Fruit fly (Drosophila melanogaster) whole organism, embryonic: Measurements from ENCODE around the gene Spn88Ea.

Source experiments
- Aef1 ChIP-seq: fragments of 200-800 bp; sonication (Bioruptor generic); IDR thresholded peaks from 3 replicates; pipeline ENCODE4 v1.3.6; 2022; ENCODE audit warnings: missing biosample characterization, missing genetic modification characterization
- B-H2 ChIP-seq: fragments of 200-800 bp; sonication (Bioruptor generic); optimal IDR thresholded peaks from 2 replicates; lab custom pipeline; 2018; ENCODE audit warnings: missing biosample characterization, mild to moderate bottlenecking, missing genetic modification characterization
- BEAF-32 ChIP-seq: fragments of 200-800 bp; sonication (Bioruptor generic); optimal IDR thresholded peaks from 3 replicates; lab custom pipeline; 2017; ENCODE audit warnings: missing biosample characterization, missing genetic modification characterization, mild to moderate bottlenecking, moderate library complexity, missing genetic modification reagents
- Bgb ChIP-seq: fragments of 200-800 bp; sonication (Bioruptor generic); IDR thresholded peaks from 2 replicates; pipeline ENCODE4 v1.3.6; 2022; ENCODE audit warnings: missing biosample characterization, missing genetic modification characterization; ENCODE audit not compliant: partially characterized antibody
- CG10209 ChIP-seq: fragments of 200-800 bp; sonication (Bioruptor generic); optimal IDR thresholded peaks from 3 replicates; lab custom pipeline; 2017; ENCODE audit warnings: missing biosample characterization, mild to moderate bottlenecking, missing genetic modification characterization, missing genetic modification reagents
- CG10321 ChIP-seq: fragments of 200-800 bp; sonication (Bioruptor generic); IDR thresholded peaks from 2 replicates; pipeline ENCODE4 v1.3.6; 2022; ENCODE audit warnings: missing biosample characterization, missing genetic modification characterization
- CG10543 ChIP-seq: fragments of 200-800 bp; sonication (Bioruptor generic); optimal IDR thresholded peaks from 3 replicates; lab custom pipeline; 2017; ENCODE audit warnings: missing biosample characterization, mild to moderate bottlenecking, missing genetic modification characterization, moderate library complexity
- CG11456 ChIP-seq: fragments of 200-800 bp; sonication (Bioruptor generic); IDR thresholded peaks from 3 replicates; pipeline ENCODE4 v1.3.6; 2022; ENCODE audit warnings: missing biosample characterization, missing genetic modification characterization
- CG12155 ChIP-seq: fragments of 200-800 bp; sonication (Bioruptor generic); optimal IDR thresholded peaks from 3 replicates; lab custom pipeline; 2016; ENCODE audit warnings: missing biosample characterization, missing genetic modification characterization
- CG12659 ChIP-seq: fragments of 200-800 bp; sonication (Bioruptor generic); optimal IDR thresholded peaks from 3 replicates; lab custom pipeline; 2017; ENCODE audit warnings: mild to moderate bottlenecking, missing biosample characterization, missing genetic modification reagents, missing genetic modification characterization
- CG12769 ChIP-seq: fragments of 200-800 bp; sonication (Bioruptor generic); optimal IDR thresholded peaks from 2 replicates; lab custom pipeline; 2019; ENCODE audit warnings: missing biosample characterization, mild to moderate bottlenecking, missing genetic modification characterization, moderate library complexity
- CG13287 ChIP-seq: fragments of 200-800 bp; sonication (Bioruptor generic); IDR thresholded peaks from 2 replicates; pipeline ENCODE4 v1.3.6; 2022; ENCODE audit warnings: missing biosample characterization, missing genetic modification characterization; ENCODE audit not compliant: partially characterized antibody
- CG13894 ChIP-seq: fragments of 200-800 bp; sonication (Bioruptor generic); optimal IDR thresholded peaks from 3 replicates; lab custom pipeline; 2018; ENCODE audit warnings: missing biosample characterization, mild to moderate bottlenecking, missing genetic modification characterization, moderate library complexity
- CG14014 ChIP-seq: fragments of 200-800 bp; sonication (Bioruptor generic); IDR thresholded peaks from 2 replicates; pipeline ENCODE4 v1.3.6; 2022; ENCODE audit warnings: missing biosample characterization, missing genetic modification characterization
- CG14050 ChIP-seq: fragments of 200-800 bp; sonication (Bioruptor generic); IDR thresholded peaks from 3 replicates; pipeline ENCODE4 v1.3.6; 2022; ENCODE audit warnings: missing biosample characterization, missing genetic modification characterization
- CG1529 ChIP-seq: fragments of 200-800 bp; sonication (Bioruptor generic); optimal IDR thresholded peaks from 3 replicates; lab custom pipeline; 2018; ENCODE audit warnings: missing biosample characterization, missing genetic modification characterization
- CG15479 ChIP-seq: fragments of 200-800 bp; sonication (Bioruptor generic); optimal IDR thresholded peaks from 3 replicates; lab custom pipeline; 2019; ENCODE audit warnings: missing biosample characterization, mild to moderate bottlenecking, missing genetic modification characterization, moderate library complexity
- CG15601 ChIP-seq: fragments of 200-800 bp; sonication (Bioruptor generic); optimal IDR thresholded peaks from 3 replicates; lab custom pipeline; 2019; ENCODE audit warnings: missing biosample characterization, mild to moderate bottlenecking, missing genetic modification characterization, moderate library complexity
- CG16863 ChIP-seq: fragments of 200-800 bp; sonication (Bioruptor generic); optimal IDR thresholded peaks from 3 replicates; lab custom pipeline; 2016; ENCODE audit warnings: missing biosample characterization, missing genetic modification characterization
- CG17912 ChIP-seq: fragments of 200-800 bp; sonication (Bioruptor generic); optimal IDR thresholded peaks from 2 replicates; lab custom pipeline; 2018; ENCODE audit warnings: missing biosample characterization, mild to moderate bottlenecking, missing genetic modification characterization
- CG1832 ChIP-seq: fragments of 200-800 bp; sonication (Bioruptor generic); optimal IDR thresholded peaks from 2 replicates; lab custom pipeline; 2017; ENCODE audit warnings: missing biosample characterization, mild to moderate bottlenecking, missing genetic modification characterization, inconsistent platforms
- CG30020 ChIP-seq: fragments of 200-800 bp; optimal IDR thresholded peaks from 2 replicates; lab custom pipeline; 2019; ENCODE audit warnings: missing biosample characterization, mild to moderate bottlenecking, missing genetic modification characterization, moderate library complexity
- CG31388 ChIP-seq: fragments of 200-800 bp; sonication (Bioruptor generic); optimal IDR thresholded peaks from 2 replicates; lab custom pipeline; 2016; ENCODE audit warnings: missing biosample characterization, missing genetic modification characterization
- CG6175 ChIP-seq: fragments of 200-800 bp; sonication (Bioruptor generic); IDR thresholded peaks from 3 replicates; pipeline ENCODE4 v1.3.6; 2022; ENCODE audit warnings: missing biosample characterization, missing genetic modification characterization
- CG6791 ChIP-seq: fragments of 200-800 bp; sonication (Bioruptor generic); IDR thresholded peaks from 3 replicates; pipeline ENCODE4 v1.3.6; 2022; ENCODE audit warnings: missing biosample characterization, missing genetic modification characterization; ENCODE audit not compliant: partially characterized antibody
- CG9609 ChIP-seq: fragments of 200-800 bp; sonication (Bioruptor generic); optimal IDR thresholded peaks from 3 replicates; lab custom pipeline; 2016; ENCODE audit warnings: missing biosample characterization, missing genetic modification characterization
- CG9932 ChIP-seq: fragments of 200-800 bp; sonication (Bioruptor generic); IDR thresholded peaks from 2 replicates; pipeline ENCODE4 v1.3.6; 2022; ENCODE audit warnings: missing biosample characterization, missing genetic modification characterization
- CTCF ChIP-seq: fragments of 200-800 bp; sonication (Bioruptor generic); optimal IDR thresholded peaks from 2 replicates; lab custom pipeline; 2017; ENCODE audit warnings: missing biosample characterization, mild to moderate bottlenecking, missing genetic modification characterization, moderate library complexity
- Dll ChIP-seq: fragments of 200-800 bp; sonication (Bioruptor generic); IDR thresholded peaks from 4 replicates; pipeline ENCODE4 v1.3.6; 2022; ENCODE audit warnings: missing biosample characterization, missing genetic modification characterization; ENCODE audit not compliant: partially characterized antibody
- Eip74EF ChIP-seq, 2 experiments: fragments of 200-800 bp in 1 of 2; fragments of >200 bp in 1 of 2; sonication (Bioruptor generic) in 1 of 2; optimal IDR thresholded peaks; 2 replicates each; lab custom pipeline; 2017 to 2019; ENCODE audit warnings: missing biosample characterization in 2 of 2, missing genetic modification characterization in 2 of 2, mild to moderate bottlenecking in 1 of 2, moderate library complexity in 1 of 2
- Ets65A ChIP-seq: fragments of 200-800 bp; sonication (Bioruptor generic); peaks from one replicate; lab custom pipeline; 2016; ENCODE audit warnings: missing biosample characterization, missing genetic modification characterization
- Hand ChIP-seq: fragments of 200-800 bp; sonication (Bioruptor generic); optimal IDR thresholded peaks from 2 replicates; lab custom pipeline; 2017; ENCODE audit warnings: mild to moderate bottlenecking, missing biosample characterization, missing genetic modification reagents, missing genetic modification characterization
- Hey ChIP-seq: fragments of 200-800 bp; sonication (Bioruptor generic); optimal IDR thresholded peaks from 3 replicates; lab custom pipeline; 2018; ENCODE audit warnings: missing biosample characterization, mild to moderate bottlenecking, missing genetic modification characterization
- Hmx ChIP-seq: fragments of 200-800 bp; sonication (Bioruptor generic); optimal IDR thresholded peaks from 2 replicates; lab custom pipeline; 2016; ENCODE audit warnings: missing biosample characterization, missing genetic modification characterization
- Med ChIP-seq: fragments of 200-800 bp; sonication (Bioruptor generic); peaks from one replicate; lab custom pipeline; 2016; ENCODE audit warnings: missing biosample characterization, missing genetic modification characterization, mild to moderate bottlenecking, inconsistent platforms, moderate library complexity
- Ptx1 ChIP-seq: fragments of 200-800 bp; sonication (Bioruptor generic); IDR thresholded peaks from 2 replicates; pipeline ENCODE4 v1.3.6; 2022; ENCODE audit warnings: missing biosample characterization, missing genetic modification characterization
- Xrp1 ChIP-seq: fragments of 200-800 bp; sonication (Bioruptor generic); IDR thresholded peaks from 2 replicates; pipeline ENCODE4 v1.3.6; 2022; ENCODE audit warnings: missing biosample characterization, missing genetic modification characterization
- aop ChIP-seq: fragments of 200-800 bp; sonication (Bioruptor generic); IDR thresholded peaks from 2 replicates; pipeline ENCODE4 v1.3.6; 2022; ENCODE audit warnings: missing biosample characterization, missing genetic modification characterization
- bab2 ChIP-seq: fragments of 200-800 bp; sonication (Bioruptor generic); optimal IDR thresholded peaks from 2 replicates; lab custom pipeline; 2016; ENCODE audit warnings: missing biosample characterization, missing genetic modification characterization
- bbx ChIP-seq: fragments of 200-800 bp; sonication (Bioruptor generic); IDR thresholded peaks from 2 replicates; pipeline ENCODE4 v1.3.6; 2022; ENCODE audit warnings: missing biosample characterization, missing genetic modification characterization; ENCODE audit not compliant: partially characterized antibody
- danr ChIP-seq: fragments of 200-800 bp; sonication (Bioruptor generic); IDR thresholded peaks from 2 replicates; pipeline ENCODE4 v1.3.6; 2022; ENCODE audit warnings: missing biosample characterization, missing genetic modification characterization
- dati ChIP-seq: fragments of 200-800 bp; sonication (Bioruptor generic); IDR thresholded peaks from 2 replicates; pipeline ENCODE4 v1.3.6; 2022; ENCODE audit warnings: missing biosample characterization, missing genetic modification characterization
- dmrt11E ChIP-seq: fragments of 200-800 bp; sonication (Bioruptor generic); optimal IDR thresholded peaks from 3 replicates; lab custom pipeline; 2018; ENCODE audit warnings: missing biosample characterization, mild to moderate bottlenecking, missing genetic modification characterization, moderate library complexity
- hkb ChIP-seq, 2 experiments: fragments of 200-800 bp in 1 of 2; fragments of >200 bp in 1 of 2; sonication (Bioruptor generic) in 1 of 2; IDR thresholded peaks in 1 of 2; optimal IDR thresholded peaks in 1 of 2; 2 replicates each; pipeline versions ENCODE4 v1.3.6 to Lab custom; 2017 to 2022; ENCODE audit warnings: missing biosample characterization in 1 of 2, missing genetic modification characterization in 1 of 2
- kah ChIP-seq: fragments of 200-800 bp; sonication (Bioruptor generic); optimal IDR thresholded peaks from 2 replicates; lab custom pipeline; 2018; ENCODE audit warnings: missing biosample characterization, mild to moderate bottlenecking, missing genetic modification characterization
- nmo ChIP-seq: fragments of 200-800 bp; sonication (Bioruptor generic); optimal IDR thresholded peaks from 2 replicates; lab custom pipeline; 2018; ENCODE audit warnings: missing biosample characterization, mild to moderate bottlenecking, missing genetic modification characterization, moderate library complexity
- sob ChIP-seq: fragments of 200-800 bp; sonication (Bioruptor generic); IDR thresholded peaks from 2 replicates; pipeline ENCODE4 v1.3.6; 2022; ENCODE audit warnings: missing biosample characterization, missing genetic modification characterization
- sqz ChIP-seq: fragments of 200-800 bp; sonication (Bioruptor generic); optimal IDR thresholded peaks from 3 replicates; lab custom pipeline; 2018; ENCODE audit warnings: missing biosample characterization, mild to moderate bottlenecking, missing genetic modification characterization
- wor ChIP-seq: fragments of 200-800 bp; sonication (Bioruptor generic); IDR thresholded peaks from 2 replicates; pipeline ENCODE4 v1.3.6; 2022; ENCODE audit warnings: missing biosample characterization, missing genetic modification characterization
- zen2 ChIP-seq: fragments of 200-800 bp; sonication (Bioruptor generic); IDR thresholded peaks from 3 replicates; pipeline ENCODE4 v1.3.6; 2022; ENCODE audit warnings: missing biosample characterization, missing genetic modification characterization; ENCODE audit not compliant: partially characterized antibody

The Spn88Ea gene

DNA sequence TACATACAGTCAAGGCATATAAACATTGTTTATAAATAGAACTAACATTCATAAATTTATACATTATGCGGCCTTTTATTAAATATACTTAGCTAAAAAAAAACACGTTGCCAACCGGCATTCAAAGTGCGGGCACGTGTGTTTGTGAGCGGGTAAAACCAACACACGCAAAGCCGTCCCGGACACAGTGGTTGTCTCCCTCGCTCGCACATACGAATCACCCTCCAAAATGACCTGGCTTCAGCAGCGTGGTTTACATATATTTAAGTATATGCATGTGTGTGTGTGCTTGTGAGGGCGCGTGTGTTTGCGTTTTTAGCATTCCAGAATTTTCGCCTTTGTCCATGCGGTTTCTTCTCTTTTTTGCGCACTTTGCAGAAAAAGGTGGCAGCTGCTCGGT is 37.2 kb upstream of the Spn88Ea start (continued):
- no peak for TF ChIP-seq dmrt11E (tag; lab: Kevin White, UChicago)
- TF ChIP-seq CG31388 (GFP tag; lab: Kevin White, UChicago): no peak
- peak; percentile 29 for TF ChIP-seq kah (GFP tag; lab: Kevin White, UChicago)
- TF ChIP-seq bbx (GFP tag; lab: Robert Waterston, UW): peak; percentile 17; the same call in 1 of the 2 replicates
- no peak for TF ChIP-seq Aef1 (GFP tag; lab: Robert Waterston, UW)
- TF ChIP-seq CG10321: peak; percentile 97
- peak; percentile 10 for TF ChIP-seq CG13894
- TF ChIP-seq CG10209 (GFP tag; lab: Kevin White, UChicago): no peak
- peak; percentile 28; the same call in 1 of the 4 replicates for TF ChIP-seq Dll (GFP tag; lab: Robert Waterston, UW)
- TF ChIP-seq dati (GFP tag; lab: Robert Waterston, UW): no peak
- TF ChIP-seq CG14014: no peak
- no peak for TF ChIP-seq CG12659 (GFP tag; lab: Kevin White, UChicago)
- peak; percentile 15 for TF ChIP-seq nmo (GFP tag; lab: Kevin White, UChicago)
- TF ChIP-seq CG1529 (GFP tag; lab: Kevin White, UChicago): no peak
- TF ChIP-seq Ets65A (GFP tag; lab: Kevin White, UChicago): peak; percentile 81
- TF ChIP-seq Hey: peak; percentile 64
- no peak for TF ChIP-seq CG12155
- TF ChIP-seq Hmx (GFP tag; lab: Kevin White, UChicago): no peak
- TF ChIP-seq danr (GFP tag; lab: Robert Waterston, UW): no peak
- peak; percentile 49 for TF ChIP-seq B-H2 (GFP tag; lab: Kevin White, UChicago)
- no peak for TF ChIP-seq Ptx1
- no peak for TF ChIP-seq hkb (optimal IDR thresholded peaks at IDR 0.05; lab: Kevin White, UChicago)
- TF ChIP-seq hkb (GFP tag; IDR thresholded peaks at IDR 0.05; lab: Robert Waterston, UW): peak; percentile 17; the same call in 1 of the 2 replicates
- no peak for TF ChIP-seq CTCF
- TF ChIP-seq Med (GFP tag; lab: Kevin White, UChicago): peak; percentile 53
- no peak for TF ChIP-seq CG16863
- no peak for TF ChIP-seq CG9609 (GFP tag; lab: Kevin White, UChicago)
- TF ChIP-seq zen2: no peak
- peak; percentile 82 for TF ChIP-seq CG15479
- TF ChIP-seq Hand (GFP tag; lab: Kevin White, UChicago): no peak
- peak; percentile 70 for TF ChIP-seq CG10543 (GFP tag; lab: Kevin White, UChicago)
- no peak for TF ChIP-seq sob (GFP tag; lab: Robert Waterston, UW)
- TF ChIP-seq CG15601: no peak
- 0 out of 3 replicates have a peak, but pooled peaks have one; percentile 6 for TF ChIP-seq CG6791 (GFP tag; lab: Robert Waterston, UW)
- no peak for TF ChIP-seq CG14050 (GFP tag; lab: Robert Waterston, UW)
- TF ChIP-seq Xrp1 (GFP tag; lab: Robert Waterston, UW): no peak
- no peak for TF ChIP-seq Eip74EF (GFP tag; optimal IDR thresholded peaks at IDR 0.05; lab: Kevin White, UChicago)
- no peak for TF ChIP-seq wor
- TF ChIP-seq BEAF-32 (GFP tag; lab: Kevin White, UChicago): no peak
- TF ChIP-seq CG30020 (tag; lab: Kevin White, UChicago): no peak
- no peak for TF ChIP-seq bab2 (GFP tag; lab: Kevin White, UChicago)
- TF ChIP-seq CG9932 (GFP tag; lab: Robert Waterston, UW): peak; percentile 28; the same call in 1 of the 2 replicates
- peak; percentile 41 for TF ChIP-seq CG12769 (tag; lab: Kevin White, UChicago)
- peak; percentile 75 for TF ChIP-seq CG1832 (GFP tag; lab: Kevin White, UChicago)
- TF ChIP-seq Bgb (GFP tag; lab: Robert Waterston, UW): 0 out of 2 replicates have a peak, but pooled peaks have one; percentile 17
- peak; percentile 45 for TF ChIP-seq sqz
- peak; percentile 68 for TF ChIP-seq CG17912
- no peak for TF ChIP-seq CG6175 (GFP tag; lab: Robert Waterston, UW)
- peak; percentile 36 for TF ChIP-seq CG13287 (GFP tag; lab: Robert Waterston, UW)
- TF ChIP-seq aop (GFP tag; lab: Robert Waterston, UW): no peak
- no peak for TF ChIP-seq CG11456 (GFP tag; lab: Robert Waterston, UW)
